Fruit fly (Drosophila melanogaster): ENCODE measurements around the gene MED30.

The MED30 gene

dm6 chr3L:638031-638414, 15.9 kb downstream of the MED30 start (continued):
- TF ChIP-seq dm (GFP tag; optimal IDR thresholded peaks at IDR 0.05): peak; percentile 8
- peak; percentile 34 for TF ChIP-seq Hmr (GFP tag; optimal IDR thresholded peaks at IDR 0.05)
- TF ChIP-seq CG10979 (tag; optimal IDR thresholded peaks at IDR 0.05): no peak
- TF ChIP-seq CG7372 (GFP tag; IDR thresholded peaks at IDR 0.05): no peak
- no peak for TF ChIP-seq CG12071 (GFP tag; optimal IDR thresholded peaks at IDR 0.05)
- no peak for TF ChIP-seq Lpt (GFP tag; optimal IDR thresholded peaks at IDR 0.05)
- peak; percentile 5 for TF ChIP-seq CHES-1-like (GFP tag; optimal IDR thresholded peaks at IDR 0.05)
- no peak for TF ChIP-seq Side (GFP tag; optimal IDR thresholded peaks at IDR 0.05)
- TF ChIP-seq twi (tag; optimal IDR thresholded peaks at IDR 0.05): peak; percentile 14
- no peak for TF ChIP-seq CG4282 (GFP tag; optimal IDR thresholded peaks at IDR 0.05)
- TF ChIP-seq chif (GFP tag; optimal IDR thresholded peaks at IDR 0.05): no peak
- no peak for TF ChIP-seq PHDP (tag; optimal IDR thresholded peaks at IDR 0.05)
- peak; percentile 78 for TF ChIP-seq Med (GFP tag)
- TF ChIP-seq CG11560 (tag; IDR thresholded peaks at IDR 0.05): no peak
- TF ChIP-seq Hmx (GFP tag; optimal IDR thresholded peaks at IDR 0.05): no peak

- 0 out of 4 replicates have a peak, but pooled peaks have one; percentile 49 for TF ChIP-seq chinmo (GFP tag; IDR thresholded peaks at IDR 0.05; ENCODE audit: partially characterized antibody)
- TF ChIP-seq CG11504 (tag; optimal IDR thresholded peaks at IDR 0.05): no peak
- no peak for TF ChIP-seq CG2199 (GFP tag; IDR thresholded peaks at IDR 0.05)
- TF ChIP-seq CG17385 (GFP tag; optimal IDR thresholded peaks at IDR 0.05): peak; percentile 28
- TF ChIP-seq rib (GFP tag; IDR thresholded peaks at IDR 0.05): peak; percentile 19; the same call in 1 of the 2 replicates
- TF ChIP-seq CG10462 (GFP tag; optimal IDR thresholded peaks at IDR 0.05): no peak
- 0 out of 3 replicates have a peak, but pooled peaks have one; percentile 5 for TF ChIP-seq jigr1 (GFP tag; IDR thresholded peaks at IDR 0.05)
- TF ChIP-seq CG14860 (GFP tag; IDR thresholded peaks at IDR 0.05; ENCODE audit: partially characterized antibody): no peak
- TF ChIP-seq sens (GFP tag): peak; percentile 39
- no peak for TF ChIP-seq CG4730 (GFP tag; IDR thresholded peaks at IDR 0.05)
- TF ChIP-seq CG2116 (GFP tag; optimal IDR thresholded peaks at IDR 0.05): no peak
- no peak for TF ChIP-seq tna (GFP tag; IDR thresholded peaks at IDR 0.05; ENCODE audit: partially characterized antibody)
- TF ChIP-seq zf30C (GFP tag; optimal IDR thresholded peaks at IDR 0.05): peak; percentile 57
- no peak for TF ChIP-seq nom (GFP tag; optimal IDR thresholded peaks at IDR 0.05)
- peak; percentile 3 for TF ChIP-seq gem (tag; optimal IDR thresholded peaks at IDR 0.05)
- peak; percentile 11 for TF ChIP-seq Sox102F (GFP tag; optimal IDR thresholded peaks at IDR 0.05)
- TF ChIP-seq Fer3 (tag; optimal IDR thresholded peaks at IDR 0.05): no peak
- TF ChIP-seq grn (GFP tag; optimal IDR thresholded peaks at IDR 0.05): peak; percentile 6
- TF ChIP-seq pnt (GFP tag; optimal IDR thresholded peaks at IDR 0.05): no peak
- peak; percentile 60 for TF ChIP-seq kni (GFP tag; optimal IDR thresholded peaks at IDR 0.05)
- peak; percentile 93 for TF ChIP-seq Deaf1 (tag; optimal IDR thresholded peaks at IDR 0.05)
- peak; percentile 2 for TF ChIP-seq Med (GFP tag)
- TF ChIP-seq ci (GFP tag; IDR thresholded peaks at IDR 0.05): peak; percentile 7; the same call in 1 of the 3 replicates
- peak; percentile 79 for TF ChIP-seq cwo (GFP tag; optimal IDR thresholded peaks at IDR 0.05)
- peak; percentile 72 for TF ChIP-seq exex (tag; optimal IDR thresholded peaks at IDR 0.05)
- TF ChIP-seq CG31441 (GFP tag; IDR thresholded peaks at IDR 0.05): no peak
- 0 out of 2 replicates have a peak, but pooled peaks have one; percentile 29 for TF ChIP-seq NFAT (GFP tag; IDR thresholded peaks at IDR 0.05)
- no peak for TF ChIP-seq CG7839 (tag; optimal IDR thresholded peaks at IDR 0.05)
- no peak for TF ChIP-seq her (GFP tag; optimal IDR thresholded peaks at IDR 0.05)
- TF ChIP-seq Drgx (GFP tag; IDR thresholded peaks at IDR 0.05): 0 out of 2 replicates have a peak, but pooled peaks have one; percentile 16
- no peak for TF ChIP-seq CG11456 (GFP tag; IDR thresholded peaks at IDR 0.05)
- TF ChIP-seq Six4 (GFP tag; optimal IDR thresholded peaks at IDR 0.05): no peak
- TF ChIP-seq az2 (GFP tag; optimal IDR thresholded peaks at IDR 0.05): no peak
- TF ChIP-seq Mrtf (GFP tag; IDR thresholded peaks at IDR 0.05): no peak
- peak; percentile 28 for TF ChIP-seq CG12769 (tag; optimal IDR thresholded peaks at IDR 0.05)
Observed at dm6 chr3L:637329-638030, 16.4 kb downstream of the MED30 start.

Data from whole organism, embryonic.